Fruit fly (Drosophila melanogaster): Measurements from ENCODE around the gene exex.

Gene exex

dm6 chr3L:7976081-7976483 is 28.1 kb downstream of the exex start, which contains the start of the genes HP4 and CG8209 (continued):
- TF ChIP-seq vfl (GFP tag; optimal IDR thresholded peaks at IDR 0.05) = no peak
- TF ChIP-seq Optix (GFP tag; IDR thresholded peaks at IDR 0.05) = peak; percentile 58; the same call in 2 of the 3 replicates
- TF ChIP-seq nmo (GFP tag; optimal IDR thresholded peaks at IDR 0.05) = peak; percentile 97
- peak; percentile 91 for TF ChIP-seq CG6791 (GFP tag; IDR thresholded peaks at IDR 0.05; ENCODE audit: partially characterized antibody)
- peak; percentile 84 for TF ChIP-seq CG11504 (tag; optimal IDR thresholded peaks at IDR 0.05)
- peak; percentile 88 for TF ChIP-seq CG2678 (tag; optimal IDR thresholded peaks at IDR 0.05)
- TF ChIP-seq CG17385 (GFP tag; optimal IDR thresholded peaks at IDR 0.05) = peak; percentile 78
- TF ChIP-seq B-H2 (GFP tag; optimal IDR thresholded peaks at IDR 0.05) = peak; percentile 74
- no peak for TF ChIP-seq CG8478 (optimal IDR thresholded peaks at IDR 0.05)
- no peak for TF ChIP-seq CG2199 (GFP tag; IDR thresholded peaks at IDR 0.05)
- peak; percentile 19 for TF ChIP-seq CG6654 (GFP tag; optimal IDR thresholded peaks at IDR 0.05)
- peak; percentile 76; the same call in 2 of the 3 replicates for TF ChIP-seq H15 (GFP tag; IDR thresholded peaks at IDR 0.05)
- no peak for TF ChIP-seq mirr (GFP tag; optimal IDR thresholded peaks at IDR 0.05)
- no peak for TF ChIP-seq en (GFP tag; optimal IDR thresholded peaks at IDR 0.05)
- peak; percentile 73 for TF ChIP-seq CG4820 (GFP tag; optimal IDR thresholded peaks at IDR 0.05)
- TF ChIP-seq CG18476 (GFP tag; optimal IDR thresholded peaks at IDR 0.05) = peak; percentile 75
- peak; percentile 59; the same call in 1 of the 2 replicates for TF ChIP-seq ro (GFP tag; IDR thresholded peaks at IDR 0.05)
- TF ChIP-seq caup (GFP tag; optimal IDR thresholded peaks at IDR 0.05; ENCODE audit: severe bottlenecking) = peak; percentile 76
- TF ChIP-seq Lhr (GFP tag; optimal IDR thresholded peaks at IDR 0.05) = peak; percentile 36
- TF ChIP-seq ase (GFP tag; IDR thresholded peaks at IDR 0.05) = peak; percentile 75; the same call in 2 of the 3 replicates
- peak; percentile 37 for TF ChIP-seq CG4707 (GFP tag; optimal IDR thresholded peaks at IDR 0.05)
- TF ChIP-seq GATAe (GFP tag; conservative IDR thresholded peaks at IDR 0.05) = 0 out of 2 replicates have a peak, but pooled peaks have one; percentile 26
- TF ChIP-seq YL-1 (GFP tag; optimal IDR thresholded peaks at IDR 0.05) = peak; percentile 77
- TF ChIP-seq CG1233 (GFP tag; optimal IDR thresholded peaks at IDR 0.05) = peak; percentile 66
- peak; percentile 62; the same call in 2 of the 3 replicates for TF ChIP-seq CG14050 (GFP tag; IDR thresholded peaks at IDR 0.05)
- no peak for TF ChIP-seq tio (GFP tag; optimal IDR thresholded peaks at IDR 0.05)
- peak; percentile 76 for TF ChIP-seq HHEX (GFP tag; optimal IDR thresholded peaks at IDR 0.05)
- peak; percentile 76 for TF ChIP-seq Awh (GFP tag; IDR thresholded peaks at IDR 0.05)
- no peak for TF ChIP-seq pros (GFP tag; optimal IDR thresholded peaks at IDR 0.05)
- TF ChIP-seq Gsc (GFP tag; IDR thresholded peaks at IDR 0.05) = no peak
- peak; percentile 58 for TF ChIP-seq CG11696 (GFP tag; IDR thresholded peaks at IDR 0.05)
- peak; percentile 44; the same call in 1 of the 2 replicates for TF ChIP-seq Ravus (GFP tag; IDR thresholded peaks at IDR 0.05)
- TF ChIP-seq Mrtf (GFP tag; IDR thresholded peaks at IDR 0.05) = peak; percentile 56; the same call in 1 of the 3 replicates
- TF ChIP-seq E2f1 (GFP tag; IDR thresholded peaks at IDR 0.05) = peak; percentile 89
- TF ChIP-seq MBD-R2 (GFP tag; IDR thresholded peaks at IDR 0.05) = peak; percentile 89
- TF ChIP-seq oc (tag; optimal IDR thresholded peaks at IDR 0.05) = peak; percentile 80
- peak; percentile 48; the same call in 1 of the 3 replicates for TF ChIP-seq CG11093 (GFP tag; IDR thresholded peaks at IDR 0.05)
- TF ChIP-seq unc-4 (GFP tag; IDR thresholded peaks at IDR 0.05; ENCODE audit: partially characterized antibody) = peak; percentile 95
- TF ChIP-seq wdn (GFP tag; IDR thresholded peaks at IDR 0.05) = peak; percentile 74
- TF ChIP-seq Camta (GFP tag; optimal IDR thresholded peaks at IDR 0.05) = no peak
- TF ChIP-seq CG33213 (GFP tag; optimal IDR thresholded peaks at IDR 0.05) = peak; percentile 17
- TF ChIP-seq CG4282 (GFP tag; optimal IDR thresholded peaks at IDR 0.05) = no peak
- no peak for TF ChIP-seq CG15479 (GFP tag; optimal IDR thresholded peaks at IDR 0.05)
- TF ChIP-seq CG31441 (GFP tag; IDR thresholded peaks at IDR 0.05) = peak; percentile 91
- peak; percentile 69; the same call in 1 of the 2 replicates for TF ChIP-seq ara (GFP tag; IDR thresholded peaks at IDR 0.05)
- no peak for TF ChIP-seq exex (tag; optimal IDR thresholded peaks at IDR 0.05)
- peak; percentile 86 for TF ChIP-seq CG8388 (GFP tag; optimal IDR thresholded peaks at IDR 0.05)
- TF ChIP-seq CG3726 (GFP tag; IDR thresholded peaks at IDR 0.05) = peak; percentile 58; the same call in 2 of the 3 replicates
- TF ChIP-seq Stat92E (GFP tag; optimal IDR thresholded peaks at IDR 0.05) = peak in 1 of 3 experiments; percentile 34
- TF ChIP-seq CG7987 (GFP tag; optimal IDR thresholded peaks at IDR 0.05) = peak; percentile 34

All from whole organism, embryonic.